Worm (Caenorhabditis elegans) whole organism, late embryonic: ENCODE data around the gene K06A1.2.

ENCODE experiments used
- pha-4 ChIP-seq: fragments of 150-350 bp; optimal IDR thresholded peaks from 2 replicates; lab custom pipeline; 2018; ENCODE audit warnings: missing biosample characterization, missing genetic modification reagents, missing genetic modification characterization
- unc-3 ChIP-seq, 2 experiments: fragments of 200-800 bp in 1 of 2; sonication (Bioruptor generic) in 1 of 2; sonication (generic microtip) in 1 of 2; conservative IDR thresholded peaks in 1 of 2; optimal IDR thresholded peaks in 1 of 2; 2 replicates each; pipeline versions ENCODE4 v1.3.6 to Lab custom; 2016 to 2022; ENCODE audit warnings: missing compliant biosample characterization in 2 of 2, missing genetic modification characterization in 2 of 2, missing genetic modification reagents in 1 of 2

DNA sequence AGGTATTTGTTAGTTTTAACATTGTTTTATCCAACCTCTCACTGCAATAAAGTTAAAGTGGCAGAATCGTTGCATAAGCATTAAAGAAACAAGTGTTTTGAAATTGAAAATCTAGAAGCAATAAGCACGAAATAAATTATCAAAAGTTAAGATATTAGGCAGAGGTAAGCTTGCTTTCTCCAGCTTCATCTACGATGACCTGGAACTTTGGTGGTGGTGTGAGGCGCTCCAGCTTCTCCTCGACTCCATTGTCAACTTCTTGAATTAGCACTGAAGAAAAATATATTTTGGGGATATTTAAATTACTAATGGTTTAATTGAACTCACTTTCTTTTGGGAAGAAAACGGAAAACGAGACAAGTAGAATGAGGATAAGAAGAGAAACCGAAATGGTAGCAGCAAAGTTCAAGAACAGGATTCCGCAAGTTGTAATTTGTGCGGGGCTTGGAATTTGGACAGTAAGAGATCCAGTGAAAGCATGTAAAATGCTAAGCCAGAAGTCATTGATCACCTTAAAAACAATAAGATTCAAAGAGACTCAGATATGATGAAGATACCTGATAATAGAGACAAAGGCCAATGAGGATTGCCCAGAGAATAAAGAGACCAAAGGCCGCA lies 50.0 kb downstream of the K06A1.2 start:
- no peak for TF ChIP-seq unc-3 (GFP tag; conservative IDR thresholded peaks at IDR 0.05; lab: Robert Waterston, UW)
- TF ChIP-seq unc-3 (tag; optimal IDR thresholded peaks at IDR 0.05; lab: Kevin White, UChicago): no peak
- TF ChIP-seq pha-4: no peak
